Worm (Caenorhabditis elegans) whole organism, L4 larva: Measurements from ENCODE around the gene bet-2.

Experiments
- mxl-3 ChIP-seq: fragments of 200-800 bp; sonication (Bioruptor generic); optimal IDR thresholded peaks from 2 replicates; lab custom pipeline; 2018; ENCODE audit warnings: mild to moderate bottlenecking, missing genetic modification characterization, missing compliant biosample characterization
- snpc-4 ChIP-seq: fragments of 150-350 bp; optimal IDR thresholded peaks from 2 replicates; lab custom pipeline; 2014; ENCODE audit warnings: missing biosample characterization, missing genetic modification characterization

DNA sequence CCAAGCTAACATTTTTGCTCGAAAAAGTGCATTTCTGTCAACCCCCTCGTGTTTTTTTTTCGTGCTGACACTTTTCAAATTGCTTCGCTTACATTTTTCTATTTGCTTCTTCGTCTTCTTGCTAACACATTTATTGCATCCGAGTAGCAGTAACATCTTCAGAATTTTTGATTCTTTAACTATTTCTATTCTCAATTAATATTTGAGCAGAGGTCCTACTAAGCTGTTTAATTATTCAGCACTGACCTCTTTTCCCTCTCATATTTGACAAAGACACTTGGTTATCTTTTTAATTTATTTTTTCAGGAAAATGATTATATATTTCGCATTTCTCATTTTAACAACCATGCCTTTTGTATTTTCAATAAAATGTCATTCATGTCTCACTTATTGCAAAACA is 23.4 kb upstream of the bet-2 start, which contains the start of gene F59F5.5:
- TF ChIP-seq snpc-4 (tag; lab: Kevin White, UChicago) = no peak
- TF ChIP-seq mxl-3 (GFP tag; lab: Kevin White, UChicago) = no peak
